Fruit fly (Drosophila melanogaster) S2 (cell line): ENCODE results near the gene CG5853.

Experiments used
- CG8478 ChIP-seq: fragments of >200 bp; optimal IDR thresholded peaks from 2 replicates; lab custom pipeline; 2018
- CTCF ChIP-seq, 2 experiments: fragments of >200 bp; optimal IDR thresholded peaks; 2 replicates each; lab custom pipeline; 2018

DNA sequence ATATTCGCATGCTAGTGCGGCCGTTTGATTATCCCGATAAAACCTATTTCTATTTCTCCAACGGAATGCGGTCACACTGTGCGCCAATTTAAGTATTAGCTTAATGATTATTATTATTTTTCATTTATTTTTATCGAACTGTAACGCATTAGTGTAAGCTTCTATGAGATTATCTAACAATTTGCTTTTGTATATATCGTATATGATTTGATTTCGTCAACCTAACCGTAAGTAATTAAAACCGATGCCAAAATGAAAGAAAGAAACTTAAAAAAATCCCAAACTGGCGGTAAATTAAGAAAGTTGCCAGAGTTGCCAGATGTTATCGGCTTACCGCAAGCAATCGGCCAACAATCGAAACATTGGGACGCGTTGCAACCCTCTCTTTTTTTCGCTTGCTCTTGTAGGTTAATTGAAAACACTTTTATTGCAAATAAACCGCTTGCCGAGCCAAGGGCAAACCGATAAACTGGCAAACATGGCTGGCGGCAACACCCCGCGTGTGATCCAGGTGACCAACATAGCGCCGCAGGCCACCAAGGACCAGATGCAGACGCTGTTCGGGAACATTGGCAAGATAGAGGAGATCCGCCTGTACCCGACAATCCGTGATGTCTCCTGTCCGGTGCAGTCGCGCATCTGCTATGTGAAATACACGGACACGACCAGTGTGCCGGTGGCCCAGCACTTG, 34.7 kb downstream of the CG5853 start, which contains the start of the genes Etl1 and Srp54:
- TF ChIP-seq CG8478 (lab: Kevin White, UChicago), result no peak
- TF ChIP-seq CTCF (optimal IDR thresholded peaks at IDR 0.05; lab: Kevin White, UChicago), result no peak
